Fruit fly (Drosophila melanogaster) whole organism, embryonic: ENCODE data around the gene CG7379.

Source experiments
- CG10267 ChIP-seq: fragments of 200-800 bp; sonication (Bioruptor generic); optimal IDR thresholded peaks from 2 replicates; lab custom pipeline; 2018; ENCODE audit warnings: missing biosample characterization, mild to moderate bottlenecking, missing genetic modification characterization, moderate library complexity
- CG13775 ChIP-seq: fragments of 200-800 bp; sonication (Bioruptor generic); optimal IDR thresholded peaks from 3 replicates; lab custom pipeline; 2017; ENCODE audit warnings: missing biosample characterization, mild to moderate bottlenecking, missing genetic modification characterization
- CG8290 ChIP-seq, 3 experiments: fragments of 200-800 bp; sonication (Bioruptor generic); optimal IDR thresholded peaks; 2 replicates each; lab custom pipeline; 2016 to 2019; ENCODE audit warnings: missing biosample characterization in 3 of 3, missing genetic modification characterization in 3 of 3, mild to moderate bottlenecking in 2 of 3, moderate library complexity in 1 of 3
- Fer1 ChIP-seq: fragments of 200-800 bp; sonication (Bioruptor generic); optimal IDR thresholded peaks from 2 replicates; lab custom pipeline; 2017; ENCODE audit warnings: missing biosample characterization, mild to moderate bottlenecking, missing genetic modification characterization
- GATAe ChIP-seq: fragments of 200-800 bp; sonication (Bioruptor generic); conservative IDR thresholded peaks from 2 replicates; pipeline ENCODE4 v1.3.6; 2022; ENCODE audit warnings: missing biosample characterization, missing genetic modification characterization
- Ravus ChIP-seq: fragments of 200-800 bp; sonication (Bioruptor generic); IDR thresholded peaks from 2 replicates; pipeline ENCODE4 v1.3.6; 2022; ENCODE audit warnings: missing biosample characterization, missing genetic modification characterization
- Sox102F ChIP-seq: fragments of 200-800 bp; sonication (Bioruptor generic); optimal IDR thresholded peaks from 2 replicates; lab custom pipeline; 2018; ENCODE audit warnings: missing biosample characterization, mild to moderate bottlenecking, missing genetic modification characterization, moderate library complexity
- caup ChIP-seq: fragments of 200-800 bp; sonication (Bioruptor generic); optimal IDR thresholded peaks from 3 replicates; lab custom pipeline; 2017; ENCODE audit warnings: missing biosample characterization, mild to moderate bottlenecking, missing genetic modification characterization, moderate library complexity; ENCODE audit not compliant: severe bottlenecking
- cg ChIP-seq: fragments of 200-800 bp; sonication (Bioruptor generic); optimal IDR thresholded peaks from 3 replicates; lab custom pipeline; 2019; ENCODE audit warnings: missing biosample characterization, mild to moderate bottlenecking, missing genetic modification characterization, moderate library complexity
- cwo ChIP-seq: fragments of 200-800 bp; sonication (Bioruptor generic); optimal IDR thresholded peaks from 3 replicates; lab custom pipeline; 2017; ENCODE audit warnings: missing biosample characterization, missing genetic modification characterization, mild to moderate bottlenecking, moderate library complexity, missing genetic modification reagents
- exex ChIP-seq: fragments of 200-800 bp; sonication (Bioruptor generic); optimal IDR thresholded peaks from 4 replicates; lab custom pipeline; 2018; ENCODE audit warnings: missing biosample characterization, mild to moderate bottlenecking, missing genetic modification characterization, moderate library complexity
- grn ChIP-seq: fragments of 200-800 bp; sonication (Bioruptor generic); optimal IDR thresholded peaks from 3 replicates; lab custom pipeline; 2017; ENCODE audit warnings: missing biosample characterization, missing genetic modification characterization
- lab ChIP-seq: fragments of 200-800 bp; sonication (Bioruptor generic); optimal IDR thresholded peaks from 3 replicates; lab custom pipeline; 2017; ENCODE audit warnings: missing biosample characterization, missing genetic modification characterization, mild to moderate bottlenecking, moderate library complexity, missing genetic modification reagents
- lola ChIP-seq, 3 experiments: fragments of >200 bp in 2 of 3; fragments of 200-800 bp in 1 of 3; sonication (Bioruptor generic) in 1 of 3; optimal IDR thresholded peaks; 2 replicates each; lab custom pipeline; 2017 to 2019; ENCODE audit warnings: missing biosample characterization in 3 of 3, missing genetic modification characterization in 3 of 3, mild to moderate bottlenecking in 1 of 3, moderate library complexity in 1 of 3
- mirr ChIP-seq: fragments of 200-800 bp; sonication (Bioruptor generic); optimal IDR thresholded peaks from 3 replicates; lab custom pipeline; 2018; ENCODE audit warnings: missing biosample characterization, mild to moderate bottlenecking, missing genetic modification characterization
- slou ChIP-seq: fragments of 200-800 bp; sonication (Bioruptor generic); optimal IDR thresholded peaks from 3 replicates; lab custom pipeline; 2016; ENCODE audit warnings: missing biosample characterization, missing genetic modification characterization
- sug ChIP-seq: fragments of 200-800 bp; optimal IDR thresholded peaks from 2 replicates; lab custom pipeline; 2019; ENCODE audit warnings: missing biosample characterization, mild to moderate bottlenecking, missing genetic modification characterization, moderate library complexity

CG7379 gene

dm6 chr3R:17759773-17760476, 38.2 kb downstream of the CG7379 start (continued):
- TF ChIP-seq Ravus (no peak), slou (GFP tag; lab: Kevin White, UChicago) (no peak), grn (GFP tag; lab: Kevin White, UChicago) (peak; percentile 85), caup (GFP tag; lab: Kevin White, UChicago) (peak; percentile 18), mirr (GFP tag; lab: Kevin White, UChicago) (peak; percentile 32), Sox102F (no peak), Fer1 (GFP tag; lab: Kevin White, UChicago) (peak; percentile 39), lola (GFP tag; optimal IDR thresholded peaks at IDR 0.05; lab: Kevin White, UChicago) (no peak)

- peak; percentile 2 for TF ChIP-seq Fer1 (GFP tag; lab: Kevin White, UChicago)
- peak; percentile 11 for TF ChIP-seq cg
- peak; percentile 55 for TF ChIP-seq sug (tag; lab: Kevin White, UChicago)
- peak; percentile 28 for TF ChIP-seq lab
- no peak for TF ChIP-seq CG10267 (tag; lab: Kevin White, UChicago)
- TF ChIP-seq CG13775 = no peak
- TF ChIP-seq GATAe (GFP tag; lab: Robert Waterston, UW) = peak; percentile 63
- TF ChIP-seq cwo (GFP tag; lab: Kevin White, UChicago) = peak; percentile 43
- TF ChIP-seq exex (tag; lab: Kevin White, UChicago) = peak; percentile 93
- no peak for TF ChIP-seq CG8290 (GFP tag; optimal IDR thresholded peaks at IDR 0.05; lab: Kevin White, UChicago)
- TF ChIP-seq CG8290 (tag; optimal IDR thresholded peaks at IDR 0.05; lab: Kevin White, UChicago) = peak in 1 of 2 experiments; percentile 5
Observed at dm6 chr3R:17758905-17759304, 39.2 kb downstream of the CG7379 start.
